Worm (Caenorhabditis elegans): ENCODE results near the gene duo-1.

The duo-1 gene

ce11 chrV:11534495-11535189, 19.8 kb upstream of the duo-1 start (continued):
- TF ChIP-seq mes-2 (tag; optimal IDR thresholded peaks at IDR 0.05; ENCODE audit: poor library complexity, severe bottlenecking) (peak; percentile 47), madf-5 (GFP tag; IDR thresholded peaks at IDR 0.05) (no peak), tra-1 (GFP tag; IDR thresholded peaks at IDR 0.05) (no peak), lir-3 (tag; optimal IDR thresholded peaks at IDR 0.05) (no peak), pqm-1 (tag; optimal IDR thresholded peaks at IDR 0.05) (peak; percentile 78), ceh-62 (tag; optimal IDR thresholded peaks at IDR 0.05) (no peak), zip-11 (GFP tag; IDR thresholded peaks at IDR 0.05) (no peak), Y48G9A.11 (GFP tag; IDR thresholded peaks at IDR 0.05) (no peak), mep-1 (tag; optimal IDR thresholded peaks at IDR 0.05) (peak; percentile 56), daf-19 (GFP tag; conservative IDR thresholded peaks at IDR 0.05) (no peak), zfp-3 (GFP tag; conservative IDR thresholded peaks at IDR 0.05) (0 out of 2 replicates have a peak, but pooled peaks have one; percentile 25), dmd-9 (GFP tag; IDR thresholded peaks at IDR 0.05) (no peak), lin-38 (GFP tag; IDR thresholded peaks at IDR 0.05) (no peak; the same call in none of the 2 replicates), ceh-82 (tag; optimal IDR thresholded peaks at IDR 0.05) (no peak), nhr-48 (tag; optimal IDR thresholded peaks at IDR 0.05) (no peak), lin-29 (GFP tag; IDR thresholded peaks at IDR 0.05) (no peak)

ce11 chrV:11535504-11536062, 18.8 kb upstream of the duo-1 start:
- TF ChIP-seq egl-43 (GFP tag; IDR thresholded peaks at IDR 0.05) (peak; percentile 6; the same call in 1 of the 2 replicates), mep-1 (tag; optimal IDR thresholded peaks at IDR 0.05) (peak; percentile 12), unc-62 (GFP tag; optimal IDR thresholded peaks at IDR 0.05 in 1 of 2) (peak in 1 of 2 experiments; percentile 36), unc-62 (tag; optimal IDR thresholded peaks at IDR 0.05) (no peak), pqm-1 (tag; optimal IDR thresholded peaks at IDR 0.05) (peak; percentile 82), ama-1 (optimal IDR thresholded peaks at IDR 0.05) (peak; percentile 35), mxl-2 (GFP tag; conservative IDR thresholded peaks at IDR 0.05) (no peak), dve-1 (tag; optimal IDR thresholded peaks at IDR 0.05; ENCODE audit: insufficient read depth) (peak; percentile 33), mes-2 (tag; optimal IDR thresholded peaks at IDR 0.05; ENCODE audit: poor library complexity, severe bottlenecking) (no peak), mdl-1 (tag; optimal IDR thresholded peaks at IDR 0.05) (peak in 1 of 2 experiments; percentile 15), hlh-30 (tag; optimal IDR thresholded peaks at IDR 0.05; ENCODE audit: insufficient read depth) (peak; percentile 27), nhr-6 (tag; optimal IDR thresholded peaks at IDR 0.05) (no peak), hlh-11 (tag; optimal IDR thresholded peaks at IDR 0.05) (peak; percentile 85), lsy-2 (tag; optimal IDR thresholded peaks at IDR 0.05) (peak in 1 of 2 experiments; percentile 3), daf-16 (GFP tag; optimal IDR thresholded peaks at IDR 0.05) (no peak), daf-16 (tag; optimal IDR thresholded peaks at IDR 0.05) (peak; percentile 42), lin-1 (GFP tag; IDR thresholded peaks at IDR 0.05) (0 out of 2 replicates have a peak, but pooled peaks have one; percentile 18), unc-39 (tag; optimal IDR thresholded peaks at IDR 0.05) (no peak), dmd-6 (GFP tag; IDR thresholded peaks at IDR 0.05) (peak; percentile 78), nhr-28 (tag; optimal IDR thresholded peaks at IDR 0.05) (peak; percentile 74)

- TF ChIP-seq F26F4.8 (GFP tag; conservative IDR thresholded peaks at IDR 0.05) (0 out of 2 replicates have a peak, but pooled peaks have one; percentile 28), nhr-237 (tag; optimal IDR thresholded peaks at IDR 0.05) (no peak), nhr-48 (tag; optimal IDR thresholded peaks at IDR 0.05) (no peak), mes-2 (tag; optimal IDR thresholded peaks at IDR 0.05; ENCODE audit: poor library complexity, severe bottlenecking) (no peak), Y75B8A.6 (GFP tag; IDR thresholded peaks at IDR 0.05) (0 out of 2 replicates have a peak, but pooled peaks have one; percentile 19), unc-62 (GFP tag; optimal IDR thresholded peaks at IDR 0.05 in 1 of 2) (peak in 1 of 2 experiments; percentile 85), unc-62 (tag; optimal IDR thresholded peaks at IDR 0.05) (no peak), unc-39 (tag; optimal IDR thresholded peaks at IDR 0.05) (no peak), skn-1 (tag; optimal IDR thresholded peaks at IDR 0.05) (no peak), lir-3 (tag; optimal IDR thresholded peaks at IDR 0.05) (no peak), ztf-11 (tag; optimal IDR thresholded peaks at IDR 0.05) (no peak), nhr-6 (tag; optimal IDR thresholded peaks at IDR 0.05) (no peak)
Measured at ce11 chrV:11536667-11537066, 17.8 kb upstream of the duo-1 start.
